Worm (Caenorhabditis elegans) whole organism, L4 larva: ENCODE results near the gene M162.7.

Experiments
- aly-2 ChIP-seq: sonication (generic microtip); optimal IDR thresholded peaks from 2 replicates; lab custom pipeline; 2018; ENCODE audit warnings: missing biosample characterization, missing genetic modification characterization
- dmd-8 ChIP-seq: fragments of 200-800 bp; sonication (Bioruptor generic); IDR thresholded peaks from 2 replicates; pipeline ENCODE4 v1.3.6; 2022; ENCODE audit warnings: missing genetic modification characterization, missing compliant biosample characterization

DNA sequence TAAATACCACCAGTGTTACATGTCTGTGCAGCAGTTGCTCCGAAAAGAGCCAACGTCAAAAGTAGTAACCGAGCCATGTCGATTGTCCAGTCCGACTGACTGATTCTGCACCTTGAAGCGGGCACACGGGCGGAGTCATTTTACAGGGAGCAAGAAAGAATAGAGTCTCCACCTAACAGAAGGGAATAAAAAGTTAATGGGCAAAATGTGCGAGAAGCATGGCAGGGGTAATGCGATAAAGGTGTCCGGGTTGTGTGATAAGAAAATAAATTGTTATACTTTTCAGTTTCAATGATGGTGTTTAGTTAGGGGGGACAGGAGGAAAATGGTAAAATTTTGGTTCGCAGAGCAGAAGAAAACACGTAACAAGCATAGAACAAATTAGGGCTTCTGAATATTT is 39.6 kb downstream of the M162.7 start, which contains the start of gene clec-50:
- TF ChIP-seq aly-2 (no peak), dmd-8 (no peak)
